Fruit fly (Drosophila melanogaster) whole organism, embryonic: ENCODE results near the gene crol.

Experiments
- Antp ChIP-seq: fragments of 200-800 bp; sonication (Bioruptor generic); optimal IDR thresholded peaks from 3 replicates; lab custom pipeline; 2016; ENCODE audit warnings: missing biosample characterization, missing genetic modification characterization
- Bteb2 ChIP-seq: fragments of 200-800 bp; sonication (Bioruptor generic); optimal IDR thresholded peaks from 2 replicates; lab custom pipeline; 2016; ENCODE audit warnings: missing biosample characterization, missing genetic modification characterization
- CG10654 ChIP-seq: fragments of 200-800 bp; sonication (Bioruptor generic); optimal IDR thresholded peaks from 2 replicates; lab custom pipeline; 2016; ENCODE audit warnings: missing biosample characterization, missing genetic modification characterization
- CG13123 ChIP-seq: fragments of 200-800 bp; sonication (Bioruptor generic); optimal IDR thresholded peaks from 2 replicates; lab custom pipeline; 2016; ENCODE audit warnings: missing biosample characterization, missing genetic modification characterization
- CG13624 ChIP-seq: fragments of 200-800 bp; sonication (Bioruptor generic); optimal IDR thresholded peaks from 2 replicates; lab custom pipeline; 2016; ENCODE audit warnings: missing biosample characterization, missing genetic modification characterization
- CG1529 ChIP-seq: fragments of 200-800 bp; sonication (Bioruptor generic); optimal IDR thresholded peaks from 3 replicates; lab custom pipeline; 2018; ENCODE audit warnings: missing biosample characterization, missing genetic modification characterization
- CG1602 ChIP-seq: fragments of 200-800 bp; sonication (Bioruptor generic); optimal IDR thresholded peaks from 3 replicates; lab custom pipeline; 2016; ENCODE audit warnings: missing biosample characterization, missing genetic modification characterization
- CG1603 ChIP-seq: fragments of 200-800 bp; sonication (Bioruptor generic); optimal IDR thresholded peaks from 2 replicates; lab custom pipeline; 2019; ENCODE audit warnings: missing biosample characterization, mild to moderate bottlenecking, missing genetic modification characterization, moderate library complexity
- CG18764 ChIP-seq: fragments of 200-800 bp; sonication (Bioruptor generic); optimal IDR thresholded peaks from 3 replicates; lab custom pipeline; 2016; ENCODE audit warnings: missing biosample characterization, missing genetic modification characterization
- CG3163 ChIP-seq: fragments of 200-800 bp; sonication (Bioruptor generic); optimal IDR thresholded peaks from 3 replicates; lab custom pipeline; 2016; ENCODE audit warnings: missing biosample characterization, missing genetic modification characterization
- CG32772 ChIP-seq: fragments of 200-800 bp; sonication (Bioruptor generic); IDR thresholded peaks from 2 replicates; pipeline ENCODE4 v1.3.6; 2022; ENCODE audit warnings: missing biosample characterization, missing genetic modification characterization
- CG34224 ChIP-seq: fragments of 200-800 bp; sonication (Bioruptor generic); IDR thresholded peaks from 3 replicates; pipeline ENCODE4 v1.3.6; 2022; ENCODE audit warnings: missing biosample characterization, missing genetic modification characterization; ENCODE audit not compliant: partially characterized antibody
- CG3847 ChIP-seq: fragments of 200-800 bp; sonication (Bioruptor generic); IDR thresholded peaks from 2 replicates; pipeline ENCODE4 v1.3.6; 2022; ENCODE audit warnings: missing biosample characterization, missing genetic modification characterization
- CG3995 ChIP-seq: fragments of 200-800 bp; sonication (Bioruptor generic); optimal IDR thresholded peaks from 3 replicates; lab custom pipeline; 2016; ENCODE audit warnings: missing biosample characterization, missing genetic modification characterization
- CG4282 ChIP-seq: fragments of 200-800 bp; sonication (Bioruptor generic); optimal IDR thresholded peaks from 2 replicates; lab custom pipeline; 2016; ENCODE audit warnings: missing biosample characterization, missing genetic modification characterization
- CG4617 ChIP-seq: fragments of 200-800 bp; sonication (Bioruptor generic); optimal IDR thresholded peaks from 3 replicates; lab custom pipeline; 2016; ENCODE audit warnings: missing biosample characterization, missing genetic modification characterization, borderline replicate concordance
- CG4820 ChIP-seq: fragments of 200-800 bp; sonication (Bioruptor generic); optimal IDR thresholded peaks from 3 replicates; lab custom pipeline; 2016; ENCODE audit warnings: missing biosample characterization, missing genetic modification characterization
- CG7786 ChIP-seq: fragments of 200-800 bp; sonication (Bioruptor generic); optimal IDR thresholded peaks from 2 replicates; lab custom pipeline; 2016; ENCODE audit warnings: missing biosample characterization, missing genetic modification characterization
- CG7963 ChIP-seq: fragments of 200-800 bp; sonication (Bioruptor generic); IDR thresholded peaks from 3 replicates; pipeline ENCODE4 v1.3.6; 2022; ENCODE audit warnings: missing biosample characterization, missing genetic modification characterization; ENCODE audit not compliant: partially characterized antibody
- CG9609 ChIP-seq: fragments of 200-800 bp; sonication (Bioruptor generic); optimal IDR thresholded peaks from 3 replicates; lab custom pipeline; 2016; ENCODE audit warnings: missing biosample characterization, missing genetic modification characterization
- CG9876 ChIP-seq: fragments of 200-800 bp; sonication (Bioruptor generic); optimal IDR thresholded peaks from 2 replicates; lab custom pipeline; 2016; ENCODE audit warnings: missing biosample characterization, missing genetic modification characterization
- CG9932 ChIP-seq: fragments of 200-800 bp; sonication (Bioruptor generic); IDR thresholded peaks from 2 replicates; pipeline ENCODE4 v1.3.6; 2022; ENCODE audit warnings: missing biosample characterization, missing genetic modification characterization
- D19A ChIP-seq: fragments of 200-800 bp; optimal IDR thresholded peaks from 3 replicates; lab custom pipeline; 2019; ENCODE audit warnings: missing biosample characterization, mild to moderate bottlenecking, missing genetic modification characterization, moderate library complexity
- Elba2 ChIP-seq: fragments of 200-800 bp; sonication (Bioruptor generic); optimal IDR thresholded peaks from 3 replicates; lab custom pipeline; 2016; ENCODE audit warnings: missing biosample characterization, missing genetic modification characterization
- Ets65A ChIP-seq: fragments of 200-800 bp; sonication (Bioruptor generic); peaks from one replicate; lab custom pipeline; 2016; ENCODE audit warnings: missing biosample characterization, missing genetic modification characterization
- Ets97D ChIP-seq: fragments of 200-800 bp; sonication (Bioruptor generic); optimal IDR thresholded peaks from 3 replicates; lab custom pipeline; 2016; ENCODE audit warnings: missing biosample characterization, missing genetic modification characterization
- HmgD ChIP-seq: fragments of 200-800 bp; sonication (Bioruptor generic); optimal IDR thresholded peaks from 3 replicates; lab custom pipeline; 2016; ENCODE audit warnings: missing biosample characterization, missing genetic modification characterization
- MBD-R2 ChIP-seq: fragments of 200-800 bp; sonication (Bioruptor generic); IDR thresholded peaks from 2 replicates; pipeline ENCODE4 v1.3.6; 2022; ENCODE audit warnings: missing biosample characterization, missing genetic modification characterization
- Meics ChIP-seq: fragments of 200-800 bp; sonication (Bioruptor generic); optimal IDR thresholded peaks from 2 replicates; lab custom pipeline; 2017; ENCODE audit warnings: missing biosample characterization, mild to moderate bottlenecking, missing genetic modification characterization
- Mes4 ChIP-seq: fragments of 200-800 bp; sonication (Bioruptor generic); optimal IDR thresholded peaks from 2 replicates; lab custom pipeline; 2016; ENCODE audit warnings: missing biosample characterization, missing genetic modification characterization
- Myb ChIP-seq: fragments of 200-800 bp; sonication (Bioruptor generic); optimal IDR thresholded peaks from 2 replicates; lab custom pipeline; 2016; ENCODE audit warnings: missing biosample characterization, missing genetic modification characterization
- Rfx ChIP-seq: fragments of 200-800 bp; sonication (Bioruptor generic); IDR thresholded peaks from 2 replicates; pipeline ENCODE4 v1.3.6; 2022; ENCODE audit warnings: missing biosample characterization, missing genetic modification characterization
- Sry-δ ChIP-seq: fragments of 200-800 bp; sonication (Bioruptor generic); optimal IDR thresholded peaks from 2 replicates; lab custom pipeline; 2016; ENCODE audit warnings: missing biosample characterization, missing genetic modification characterization
- aop ChIP-seq: fragments of 200-800 bp; sonication (Bioruptor generic); IDR thresholded peaks from 2 replicates; pipeline ENCODE4 v1.3.6; 2022; ENCODE audit warnings: missing biosample characterization, missing genetic modification characterization
- btn ChIP-seq: fragments of 200-800 bp; sonication (Bioruptor generic); optimal IDR thresholded peaks from 2 replicates; lab custom pipeline; 2016; ENCODE audit warnings: missing biosample characterization, missing genetic modification characterization
- crp ChIP-seq, 2 experiments: fragments of 200-800 bp; sonication (Bioruptor generic); optimal IDR thresholded peaks; 2 replicates in 1 of 2; 3 replicates in 1 of 2; lab custom pipeline; 2017; ENCODE audit warnings: missing biosample characterization in 2 of 2, missing genetic modification characterization in 2 of 2, mild to moderate bottlenecking in 1 of 2, moderate library complexity in 1 of 2
- dmrt11E ChIP-seq: fragments of 200-800 bp; sonication (Bioruptor generic); optimal IDR thresholded peaks from 3 replicates; lab custom pipeline; 2018; ENCODE audit warnings: missing biosample characterization, mild to moderate bottlenecking, missing genetic modification characterization, moderate library complexity
- ems ChIP-seq: fragments of 200-800 bp; sonication (Bioruptor generic); optimal IDR thresholded peaks from 3 replicates; lab custom pipeline; 2016; ENCODE audit warnings: missing biosample characterization, missing genetic modification characterization
- gem ChIP-seq: fragments of 200-800 bp; sonication (Bioruptor generic); optimal IDR thresholded peaks from 2 replicates; lab custom pipeline; 2019; ENCODE audit warnings: missing biosample characterization, mild to moderate bottlenecking, missing genetic modification characterization, moderate library complexity
- gfzf ChIP-seq: fragments of 200-800 bp; sonication (Bioruptor generic); optimal IDR thresholded peaks from 2 replicates; lab custom pipeline; 2016; ENCODE audit warnings: missing biosample characterization, mild to moderate bottlenecking, missing genetic modification characterization, moderate library complexity
- grn ChIP-seq: fragments of 200-800 bp; sonication (Bioruptor generic); optimal IDR thresholded peaks from 3 replicates; lab custom pipeline; 2017; ENCODE audit warnings: missing biosample characterization, missing genetic modification characterization
- ken ChIP-seq: fragments of 200-800 bp; sonication (Bioruptor generic); IDR thresholded peaks from 3 replicates; pipeline ENCODE4 v1.3.6; 2022; ENCODE audit warnings: missing biosample characterization, missing genetic modification characterization
- lbe ChIP-seq: fragments of 200-800 bp; sonication (Bioruptor generic); optimal IDR thresholded peaks from 2 replicates; lab custom pipeline; 2016; ENCODE audit warnings: missing biosample characterization, mild to moderate bottlenecking, missing genetic modification characterization
- nmo ChIP-seq: fragments of 200-800 bp; sonication (Bioruptor generic); optimal IDR thresholded peaks from 2 replicates; lab custom pipeline; 2018; ENCODE audit warnings: missing biosample characterization, mild to moderate bottlenecking, missing genetic modification characterization, moderate library complexity
- pb ChIP-seq: fragments of 200-800 bp; sonication (Bioruptor generic); optimal IDR thresholded peaks from 3 replicates; lab custom pipeline; 2016; ENCODE audit warnings: missing biosample characterization, missing genetic modification characterization
- pum ChIP-seq: fragments of 200-800 bp; sonication (Bioruptor generic); optimal IDR thresholded peaks from 2 replicates; lab custom pipeline; 2016; ENCODE audit warnings: missing biosample characterization, missing genetic modification characterization
- sisA ChIP-seq: fragments of 200-800 bp; sonication (Bioruptor generic); IDR thresholded peaks from 2 replicates; pipeline ENCODE4 v1.3.6; 2022; ENCODE audit warnings: missing biosample characterization, missing genetic modification characterization
- sob ChIP-seq: fragments of 200-800 bp; sonication (Bioruptor generic); IDR thresholded peaks from 2 replicates; pipeline ENCODE4 v1.3.6; 2022; ENCODE audit warnings: missing biosample characterization, missing genetic modification characterization
- ssp ChIP-seq: fragments of 200-800 bp; sonication (Bioruptor generic); IDR thresholded peaks from 2 replicates; pipeline ENCODE4 v1.3.6; 2022; ENCODE audit warnings: missing biosample characterization, missing genetic modification characterization
- trem ChIP-seq: fragments of 200-800 bp; optimal IDR thresholded peaks from 3 replicates; lab custom pipeline; 2019; ENCODE audit warnings: missing biosample characterization, mild to moderate bottlenecking, missing genetic modification characterization, moderate library complexity
- tx ChIP-seq: fragments of 200-800 bp; sonication (Bioruptor generic); optimal IDR thresholded peaks from 2 replicates; lab custom pipeline; 2016; ENCODE audit warnings: missing biosample characterization, missing genetic modification characterization
- unc-4 ChIP-seq: fragments of 200-800 bp; sonication (Bioruptor generic); IDR thresholded peaks from 2 replicates; pipeline ENCODE4 v1.3.6; 2022; ENCODE audit warnings: missing biosample characterization, missing genetic modification characterization; ENCODE audit not compliant: partially characterized antibody

The crol gene

DNA sequence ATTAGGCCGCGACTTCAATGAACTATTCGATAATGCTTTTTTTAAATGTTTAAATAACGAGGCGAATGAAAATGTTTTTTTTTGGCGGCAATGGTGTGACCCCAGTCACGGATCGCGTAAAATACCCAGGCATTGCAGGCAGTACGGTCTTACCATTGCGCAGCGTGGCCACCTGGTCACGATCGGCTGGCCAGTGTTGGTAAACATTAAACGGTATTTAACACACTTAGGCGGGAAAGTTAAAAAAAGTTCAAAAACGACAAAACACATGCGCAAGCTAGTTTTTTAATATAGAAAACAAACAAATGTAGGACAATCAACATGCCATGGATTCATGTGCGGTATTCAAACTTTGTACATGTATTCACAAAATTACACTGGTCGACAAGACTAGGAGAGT lies 20.0 kb upstream of the crol start, which contains the start of gene esc (continued):
- TF ChIP-seq CG13123 (GFP tag; lab: Kevin White, UChicago) (no peak), tx (GFP tag; lab: Kevin White, UChicago) (peak; percentile 29), ems (GFP tag; lab: Kevin White, UChicago) (peak; percentile 25), grn (GFP tag; lab: Kevin White, UChicago) (no peak), CG1529 (no peak), ssp (0 out of 2 replicates have a peak, but pooled peaks have one; percentile 24), sisA (GFP tag; lab: Robert Waterston, UW) (no peak), pum (GFP tag; lab: Kevin White, UChicago) (peak; percentile 14), CG34224 (GFP tag; lab: Robert Waterston, UW) (peak; percentile 36; the same call in 1 of the 3 replicates), CG9609 (GFP tag; lab: Kevin White, UChicago) (peak; percentile 49), sob (peak; percentile 61; the same call in 1 of the 2 replicates), CG4820 (peak; percentile 26), trem (tag; lab: Kevin White, UChicago) (peak; percentile 61), dmrt11E (no peak), pb (GFP tag; lab: Kevin White, UChicago) (peak; percentile 5), HmgD (GFP tag; lab: Kevin White, UChicago) (peak; percentile 65), crp (GFP tag; optimal IDR thresholded peaks at IDR 0.05; lab: Kevin White, UChicago) (peak in 1 of 2 experiments; percentile 25), CG3995 (GFP tag; lab: Kevin White, UChicago) (no peak), CG9876 (GFP tag; lab: Kevin White, UChicago) (peak; percentile 22), Bteb2 (GFP tag; lab: Kevin White, UChicago) (peak; percentile 25), CG3163 (GFP tag; lab: Kevin White, UChicago) (peak; percentile 13), CG3847 (GFP tag; lab: Robert Waterston, UW) (peak; percentile 82), CG13624 (peak; percentile 39), Antp (GFP tag; lab: Kevin White, UChicago) (peak; percentile 30), CG10654 (GFP tag; lab: Kevin White, UChicago) (peak; percentile 7), lbe (GFP tag; lab: Kevin White, UChicago) (no peak), btn (peak; percentile 5), Sry-δ (GFP tag; lab: Kevin White, UChicago) (peak; percentile 59), Meics (GFP tag; lab: Kevin White, UChicago) (no peak), CG4617 (GFP tag; lab: Kevin White, UChicago) (peak; percentile 56), CG7963 (no peak), MBD-R2 (peak; percentile 78), Rfx (GFP tag; lab: Robert Waterston, UW) (peak; percentile 74), Ets65A (GFP tag; lab: Kevin White, UChicago) (peak; percentile 87), CG4282 (GFP tag; lab: Kevin White, UChicago) (peak; percentile 61), ken (GFP tag; lab: Robert Waterston, UW) (peak; percentile 34; the same call in 1 of the 3 replicates), CG9932 (GFP tag; lab: Robert Waterston, UW) (peak; percentile 60), CG32772 (GFP tag; lab: Robert Waterston, UW) (peak; percentile 43; the same call in 1 of the 2 replicates), D19A (tag; lab: Kevin White, UChicago) (no peak), CG1602 (GFP tag; lab: Kevin White, UChicago) (peak; percentile 37), gfzf (GFP tag; lab: Kevin White, UChicago) (peak; percentile 96), Myb (GFP tag; lab: Kevin White, UChicago) (peak; percentile 76), gem (tag; lab: Kevin White, UChicago) (no peak), Elba2 (peak; percentile 5), aop (GFP tag; lab: Robert Waterston, UW) (no peak), nmo (GFP tag; lab: Kevin White, UChicago) (peak; percentile 62), Ets97D (GFP tag; lab: Kevin White, UChicago) (peak; percentile 89), CG7786 (GFP tag; lab: Kevin White, UChicago) (peak; percentile 64), CG1603 (peak; percentile 87), CG18764 (GFP tag; lab: Kevin White, UChicago) (peak; percentile 2), unc-4 (GFP tag; lab: Robert Waterston, UW) (0 out of 2 replicates have a peak, but pooled peaks have one; percentile 29), Mes4 (GFP tag; lab: Kevin White, UChicago) (no peak)
